Worm (Caenorhabditis elegans): ENCODE measurements around the gene F49F1.18.

DNA sequence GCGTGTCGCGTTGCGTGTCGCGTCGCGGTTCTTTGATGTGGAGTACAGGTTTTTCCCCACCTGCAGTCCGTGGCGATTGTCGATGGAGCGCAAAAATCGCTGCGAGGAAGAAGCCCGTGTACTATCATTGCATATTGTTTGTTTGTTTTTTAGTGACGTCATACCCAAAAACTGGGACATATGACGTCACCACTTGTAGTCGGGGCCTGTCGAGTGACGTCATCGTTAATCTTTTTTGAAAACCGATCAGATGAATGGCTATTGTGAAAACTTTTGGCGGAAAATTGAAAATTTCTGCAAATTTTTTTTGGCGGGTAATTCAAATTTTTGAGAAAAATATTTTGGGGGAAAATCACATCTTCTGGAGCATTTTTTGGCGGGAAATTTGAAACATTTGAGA is 27.1 kb upstream of the F49F1.18 start:
- TF ChIP-seq flh-1 (GFP tag; optimal IDR thresholded peaks at IDR 0.05) (no peak), drap-1 (GFP tag; optimal IDR thresholded peaks at IDR 0.05) (no peak), lsy-2 (tag; optimal IDR thresholded peaks at IDR 0.05) (no peak), snpc-4 (tag; optimal IDR thresholded peaks at IDR 0.05) (no peak), nhr-76 (tag; optimal IDR thresholded peaks at IDR 0.05) (no peak), lin-32 (GFP tag; optimal IDR thresholded peaks at IDR 0.05) (no peak), ztf-11 (tag; optimal IDR thresholded peaks at IDR 0.05) (no peak), elt-1 (tag; optimal IDR thresholded peaks at IDR 0.05; ENCODE audit: borderline replicate concordance, insufficient read depth) (no peak), unc-39 (tag; optimal IDR thresholded peaks at IDR 0.05) (no peak), bed-3 (GFP tag; optimal IDR thresholded peaks at IDR 0.05) (no peak), mab-5 (tag; optimal IDR thresholded peaks at IDR 0.05) (no peak), sptf-1 (tag; optimal IDR thresholded peaks at IDR 0.05) (no peak), unc-120 (tag; optimal IDR thresholded peaks at IDR 0.05; ENCODE audit: poor library complexity, severe bottlenecking) (no peak)

Data from whole organism, mixed stage, embryonic.